Fruit fly (Drosophila melanogaster) whole organism, embryonic: ENCODE data around the gene CG32847.
A peak's percentile ranks its signal among the peaks of the same experiment; 100 is the strongest.

Experiments
- Abd-B ChIP-seq: fragments of 200-800 bp; sonication (Bioruptor generic); optimal IDR thresholded peaks from 2 replicates; lab custom pipeline; 2018; ENCODE audit warnings: missing biosample characterization, mild to moderate bottlenecking, missing genetic modification characterization, moderate library complexity
- B-H1 ChIP-seq: fragments of 200-800 bp; sonication (Bioruptor generic); IDR thresholded peaks from 3 replicates; pipeline ENCODE4 v1.3.6; 2022; ENCODE audit warnings: missing biosample characterization, missing genetic modification characterization
- CG11398 ChIP-seq: fragments of 200-800 bp; sonication (Bioruptor generic); optimal IDR thresholded peaks from 2 replicates; lab custom pipeline; 2016; ENCODE audit warnings: missing biosample characterization, missing genetic modification characterization
- CG12104 ChIP-seq: fragments of 200-800 bp; sonication (Bioruptor generic); optimal IDR thresholded peaks from 3 replicates; lab custom pipeline; 2016; ENCODE audit warnings: missing biosample characterization, missing genetic modification characterization
- CG12942 ChIP-seq: fragments of 200-800 bp; sonication (Bioruptor generic); optimal IDR thresholded peaks from 3 replicates; lab custom pipeline; 2016; ENCODE audit warnings: missing biosample characterization, missing genetic modification characterization
- CG1529 ChIP-seq: fragments of 200-800 bp; sonication (Bioruptor generic); optimal IDR thresholded peaks from 3 replicates; lab custom pipeline; 2018; ENCODE audit warnings: missing biosample characterization, missing genetic modification characterization
- CG17359 ChIP-seq: fragments of 200-800 bp; sonication (Bioruptor generic); optimal IDR thresholded peaks from 3 replicates; lab custom pipeline; 2018; ENCODE audit warnings: missing biosample characterization, mild to moderate bottlenecking, missing genetic modification characterization, moderate library complexity
- CG17361 ChIP-seq: fragments of 200-800 bp; sonication (Bioruptor generic); IDR thresholded peaks from 3 replicates; pipeline ENCODE4 v1.3.6; 2022; ENCODE audit warnings: missing biosample characterization, missing genetic modification characterization
- CG17912 ChIP-seq: fragments of 200-800 bp; sonication (Bioruptor generic); optimal IDR thresholded peaks from 2 replicates; lab custom pipeline; 2018; ENCODE audit warnings: missing biosample characterization, mild to moderate bottlenecking, missing genetic modification characterization
- CG2712 ChIP-seq: fragments of 200-800 bp; optimal IDR thresholded peaks from 3 replicates; lab custom pipeline; 2019; ENCODE audit warnings: missing biosample characterization, mild to moderate bottlenecking, missing genetic modification characterization, moderate library complexity
- CG31224 ChIP-seq: fragments of 200-800 bp; sonication (Bioruptor generic); IDR thresholded peaks from 2 replicates; pipeline ENCODE4 v1.3.6; 2022; ENCODE audit warnings: missing biosample characterization, missing genetic modification characterization
- CG32767 ChIP-seq: fragments of 200-800 bp; sonication (Bioruptor generic); IDR thresholded peaks from 2 replicates; pipeline ENCODE4 v1.3.6; 2022; ENCODE audit warnings: missing biosample characterization, missing genetic modification characterization
- CG3838 ChIP-seq: fragments of 200-800 bp; sonication (Bioruptor generic); optimal IDR thresholded peaks from 3 replicates; lab custom pipeline; 2016; ENCODE audit warnings: missing biosample characterization, missing genetic modification characterization
- CG4328 ChIP-seq: fragments of 200-800 bp; sonication (Bioruptor generic); optimal IDR thresholded peaks from 3 replicates; lab custom pipeline; 2017; ENCODE audit warnings: missing biosample characterization, missing genetic modification reagents, missing genetic modification characterization
- CG4424 ChIP-seq: fragments of 200-800 bp; sonication (Bioruptor generic); optimal IDR thresholded peaks from 3 replicates; lab custom pipeline; 2016; ENCODE audit warnings: missing biosample characterization, missing genetic modification characterization
- CG4617 ChIP-seq: fragments of 200-800 bp; sonication (Bioruptor generic); optimal IDR thresholded peaks from 3 replicates; lab custom pipeline; 2016; ENCODE audit warnings: missing biosample characterization, missing genetic modification characterization, borderline replicate concordance
- CG6654 ChIP-seq: fragments of 200-800 bp; sonication (Bioruptor generic); optimal IDR thresholded peaks from 2 replicates; lab custom pipeline; 2017; ENCODE audit warnings: missing biosample characterization, mild to moderate bottlenecking, missing genetic modification characterization
- CG6683 ChIP-seq: fragments of 200-800 bp; sonication (Bioruptor generic); optimal IDR thresholded peaks from 2 replicates; lab custom pipeline; 2017; ENCODE audit warnings: missing biosample characterization, mild to moderate bottlenecking, missing genetic modification characterization, missing genetic modification reagents
- CG7372 ChIP-seq: fragments of 200-800 bp; sonication (Bioruptor generic); IDR thresholded peaks from 2 replicates; pipeline ENCODE4 v1.3.6; 2022; ENCODE audit warnings: missing biosample characterization, missing genetic modification characterization
- Fer2 ChIP-seq: fragments of 200-800 bp; sonication (Bioruptor generic); optimal IDR thresholded peaks from 2 replicates; lab custom pipeline; 2018; ENCODE audit warnings: missing biosample characterization, mild to moderate bottlenecking, missing genetic modification characterization, moderate library complexity
- Gsc ChIP-seq: fragments of 200-800 bp; sonication (Bioruptor generic); IDR thresholded peaks from 2 replicates; pipeline ENCODE4 v1.3.6; 2022; ENCODE audit warnings: missing biosample characterization, missing genetic modification characterization
- H2.0 ChIP-seq: fragments of 200-800 bp; sonication (Bioruptor generic); IDR thresholded peaks from 2 replicates; pipeline ENCODE4 v1.3.6; 2022; ENCODE audit warnings: missing biosample characterization, missing genetic modification characterization
- HLH3B ChIP-seq: fragments of 200-800 bp; sonication (Bioruptor generic); IDR thresholded peaks from 2 replicates; pipeline ENCODE4 v1.3.6; 2022; ENCODE audit warnings: missing biosample characterization, missing genetic modification characterization
- Hr3 ChIP-seq: fragments of 200-800 bp; sonication (Bioruptor generic); optimal IDR thresholded peaks from 3 replicates; lab custom pipeline; 2016; ENCODE audit warnings: missing biosample characterization, missing genetic modification characterization
- Jarid2 ChIP-seq: fragments of 200-800 bp; sonication (Bioruptor generic); optimal IDR thresholded peaks from 3 replicates; lab custom pipeline; 2017; ENCODE audit warnings: mild to moderate bottlenecking, missing biosample characterization, missing genetic modification reagents, missing genetic modification characterization
- Myb ChIP-seq: fragments of 200-800 bp; sonication (Bioruptor generic); optimal IDR thresholded peaks from 2 replicates; lab custom pipeline; 2016; ENCODE audit warnings: missing biosample characterization, missing genetic modification characterization
- Nf-YC ChIP-seq: fragments of 200-800 bp; optimal IDR thresholded peaks from 3 replicates; lab custom pipeline; 2019; ENCODE audit warnings: missing biosample characterization, mild to moderate bottlenecking, missing genetic modification characterization, moderate library complexity
- Rfx ChIP-seq: fragments of 200-800 bp; sonication (Bioruptor generic); IDR thresholded peaks from 2 replicates; pipeline ENCODE4 v1.3.6; 2022; ENCODE audit warnings: missing biosample characterization, missing genetic modification characterization
- Rx ChIP-seq: fragments of 200-800 bp; sonication (Bioruptor generic); IDR thresholded peaks from 2 replicates; pipeline ENCODE4 v1.3.6; 2022; ENCODE audit warnings: missing biosample characterization, missing genetic modification characterization
- Stat92E ChIP-seq, 3 experiments: fragments of >200 bp in 2 of 3; fragments of 200-800 bp in 1 of 3; sonication (Bioruptor generic) in 1 of 3; optimal IDR thresholded peaks; 2 replicates each; lab custom pipeline; 2017 to 2019; ENCODE audit warnings: missing biosample characterization in 3 of 3, missing genetic modification characterization in 3 of 3, mild to moderate bottlenecking in 1 of 3, moderate library complexity in 1 of 3
- Taf1 ChIP-seq: fragments of 200-800 bp; sonication (Bioruptor generic); IDR thresholded peaks from 2 replicates; pipeline ENCODE4 v1.3.6; 2022; ENCODE audit warnings: missing biosample characterization, missing genetic modification characterization
- Tbp ChIP-seq: fragments of >200 bp; optimal IDR thresholded peaks from 2 replicates; lab custom pipeline; 2018; ENCODE audit warnings: missing biosample characterization, missing genetic modification characterization
- Trl ChIP-seq, 3 experiments: fragments of >200 bp in 2 of 3; fragments of 200-800 bp in 1 of 3; sonication (Bioruptor generic) in 1 of 3; optimal IDR thresholded peaks; 2 replicates in 1 of 3; 3 replicates in 2 of 3; lab custom pipeline; 2016 to 2017; ENCODE audit warnings: missing biosample characterization in 1 of 3, missing genetic modification characterization in 1 of 3
- aop ChIP-seq: fragments of 200-800 bp; sonication (Bioruptor generic); IDR thresholded peaks from 2 replicates; pipeline ENCODE4 v1.3.6; 2022; ENCODE audit warnings: missing biosample characterization, missing genetic modification characterization
- bbx ChIP-seq: fragments of 200-800 bp; sonication (Bioruptor generic); IDR thresholded peaks from 2 replicates; pipeline ENCODE4 v1.3.6; 2022; ENCODE audit warnings: missing biosample characterization, missing genetic modification characterization; ENCODE audit not compliant: partially characterized antibody
- caup ChIP-seq: fragments of 200-800 bp; sonication (Bioruptor generic); optimal IDR thresholded peaks from 3 replicates; lab custom pipeline; 2017; ENCODE audit warnings: missing biosample characterization, mild to moderate bottlenecking, missing genetic modification characterization, moderate library complexity; ENCODE audit not compliant: severe bottlenecking
- cg ChIP-seq: fragments of 200-800 bp; sonication (Bioruptor generic); optimal IDR thresholded peaks from 3 replicates; lab custom pipeline; 2019; ENCODE audit warnings: missing biosample characterization, mild to moderate bottlenecking, missing genetic modification characterization, moderate library complexity
- en ChIP-seq: fragments of 200-800 bp; sonication (Bioruptor generic); optimal IDR thresholded peaks from 2 replicates; lab custom pipeline; 2016; ENCODE audit warnings: missing biosample characterization, missing genetic modification characterization
- fd96Cb ChIP-seq: fragments of 200-800 bp; sonication (Bioruptor generic); optimal IDR thresholded peaks from 2 replicates; lab custom pipeline; 2018; ENCODE audit warnings: missing biosample characterization, mild to moderate bottlenecking, missing genetic modification characterization, moderate library complexity
- gro ChIP-seq: fragments of 200-800 bp; sonication (Bioruptor generic); optimal IDR thresholded peaks from 2 replicates; lab custom pipeline; 2016; ENCODE audit warnings: missing biosample characterization, missing genetic modification characterization
- kay ChIP-seq: fragments of 200-800 bp; sonication (Bioruptor generic); optimal IDR thresholded peaks from 2 replicates; lab custom pipeline; 2016; ENCODE audit warnings: missing biosample characterization, missing genetic modification characterization
- lmd ChIP-seq: fragments of 200-800 bp; sonication (Bioruptor generic); IDR thresholded peaks from 2 replicates; pipeline ENCODE4 v1.3.6; 2022; ENCODE audit warnings: missing biosample characterization, missing genetic modification characterization
- p53 ChIP-seq: fragments of 200-800 bp; sonication (Bioruptor generic); optimal IDR thresholded peaks from 2 replicates; lab custom pipeline; 2016; ENCODE audit warnings: missing biosample characterization, missing genetic modification characterization
- schlank ChIP-seq: fragments of 200-800 bp; sonication (Bioruptor generic); optimal IDR thresholded peaks from 2 replicates; lab custom pipeline; 2018; ENCODE audit warnings: missing biosample characterization, mild to moderate bottlenecking, missing genetic modification characterization
- sens ChIP-seq: fragments of 200-800 bp; sonication (Bioruptor generic); peaks from one replicate; lab custom pipeline; 2016; ENCODE audit warnings: missing biosample characterization, missing genetic modification characterization
- seq ChIP-seq: fragments of 200-800 bp; sonication (Bioruptor generic); IDR thresholded peaks from 2 replicates; pipeline ENCODE4 v1.3.6; 2022; ENCODE audit warnings: missing biosample characterization, missing genetic modification characterization
- shn ChIP-seq: fragments of 200-800 bp; sonication (Bioruptor generic); optimal IDR thresholded peaks from 3 replicates; lab custom pipeline; 2016; ENCODE audit warnings: missing biosample characterization, missing genetic modification characterization
- sr ChIP-seq: fragments of 200-800 bp; sonication (Bioruptor generic); IDR thresholded peaks from 3 replicates; pipeline ENCODE4 v1.3.6; 2022; ENCODE audit warnings: missing biosample characterization, missing genetic modification characterization
- tap ChIP-seq: fragments of 200-800 bp; optimal IDR thresholded peaks from 3 replicates; lab custom pipeline; 2019; ENCODE audit warnings: missing biosample characterization, mild to moderate bottlenecking, missing genetic modification characterization, moderate library complexity

Gene CG32847

dm6 chr3L:15143638-15144600, 22.5 kb downstream of the CG32847 start, which contains the start of the genes CG32147 and Pex3 (continued):
- TF ChIP-seq Taf1 (GFP tag; lab: Robert Waterston, UW) = no peak
- no peak for TF ChIP-seq CG7372
- TF ChIP-seq CG17912 (GFP tag; lab: Kevin White, UChicago) = no peak
- no peak for TF ChIP-seq Abd-B (GFP tag; lab: Kevin White, UChicago)
- no peak for TF ChIP-seq HLH3B (GFP tag; lab: Robert Waterston, UW)
- TF ChIP-seq Trl (optimal IDR thresholded peaks at IDR 0.05; lab: Kevin White, UChicago) = no peak
- no peak for TF ChIP-seq Trl (GFP tag; optimal IDR thresholded peaks at IDR 0.05; lab: Kevin White, UChicago)
- TF ChIP-seq Gsc = no peak
- TF ChIP-seq bbx = no peak
- no peak for TF ChIP-seq Jarid2
- peak; percentile 49 for TF ChIP-seq CG4617
- no peak for TF ChIP-seq tap
- no peak for TF ChIP-seq CG6654
- no peak for TF ChIP-seq en (GFP tag; lab: Kevin White, UChicago)
- no peak for TF ChIP-seq H2.0 (GFP tag; lab: Robert Waterston, UW)
- no peak for TF ChIP-seq CG11398 (GFP tag; lab: Kevin White, UChicago)
- TF ChIP-seq CG32767 = peak; percentile 61; the same call in 1 of the 2 replicates
- no peak for TF ChIP-seq gro (GFP tag; lab: Kevin White, UChicago)
- no peak for TF ChIP-seq CG31224 (GFP tag; lab: Robert Waterston, UW)
- TF ChIP-seq Rx (GFP tag; lab: Robert Waterston, UW) = no peak
- no peak for TF ChIP-seq p53 (GFP tag; lab: Kevin White, UChicago)
- TF ChIP-seq CG12942 = no peak
- TF ChIP-seq Rfx = peak; percentile 7; the same call in 1 of the 2 replicates
- no peak for TF ChIP-seq caup (GFP tag; lab: Kevin White, UChicago)
- TF ChIP-seq Nf-YC (tag; lab: Kevin White, UChicago) = no peak
- TF ChIP-seq Fer2 (tag; lab: Kevin White, UChicago) = no peak
- peak; percentile 43 for TF ChIP-seq CG2712
- no peak for TF ChIP-seq lmd (GFP tag; lab: Robert Waterston, UW)
- peak; percentile 70 for TF ChIP-seq kay (GFP tag; lab: Kevin White, UChicago)
- TF ChIP-seq CG17361 (GFP tag; lab: Robert Waterston, UW) = peak; percentile 47; the same call in 1 of the 3 replicates
- no peak for TF ChIP-seq CG1529 (GFP tag; lab: Kevin White, UChicago)
- peak; percentile 29 for TF ChIP-seq cg
- TF ChIP-seq aop (GFP tag; lab: Robert Waterston, UW) = no peak
- TF ChIP-seq Myb (GFP tag; lab: Kevin White, UChicago) = peak; percentile 19
- TF ChIP-seq CG3838 (GFP tag; lab: Kevin White, UChicago) = no peak
- no peak for TF ChIP-seq sr (GFP tag; lab: Robert Waterston, UW)
- TF ChIP-seq fd96Cb (tag; lab: Kevin White, UChicago) = no peak
- TF ChIP-seq Stat92E (GFP tag; optimal IDR thresholded peaks at IDR 0.05; lab: Kevin White, UChicago) = peak in 1 of 3 experiments; percentile 39
- TF ChIP-seq B-H1 (GFP tag; lab: Robert Waterston, UW) = no peak
- no peak for TF ChIP-seq CG6683 (GFP tag; lab: Kevin White, UChicago)
- TF ChIP-seq shn = no peak
- no peak for TF ChIP-seq CG4328
- no peak for TF ChIP-seq CG12104 (GFP tag; lab: Kevin White, UChicago)
- TF ChIP-seq CG4424 (GFP tag; lab: Kevin White, UChicago) = no peak
- no peak for TF ChIP-seq CG17359
- TF ChIP-seq seq (GFP tag; lab: Robert Waterston, UW) = no peak
- TF ChIP-seq Hr3 (GFP tag; lab: Kevin White, UChicago) = no peak
- no peak for TF ChIP-seq schlank (tag; lab: Kevin White, UChicago)
- TF ChIP-seq Tbp (GFP tag; lab: Kevin White, UChicago) = no peak
- peak; percentile 69 for TF ChIP-seq sens (GFP tag; lab: Kevin White, UChicago)
